Worm (Caenorhabditis elegans): ENCODE results near the gene srh-204.
"Not testable (repeated sequence)": the region's sequence is repeated elsewhere in the genome, so short reads cannot be mapped to it uniquely, and the experiment has no call there.

srh-204 gene

DNA sequence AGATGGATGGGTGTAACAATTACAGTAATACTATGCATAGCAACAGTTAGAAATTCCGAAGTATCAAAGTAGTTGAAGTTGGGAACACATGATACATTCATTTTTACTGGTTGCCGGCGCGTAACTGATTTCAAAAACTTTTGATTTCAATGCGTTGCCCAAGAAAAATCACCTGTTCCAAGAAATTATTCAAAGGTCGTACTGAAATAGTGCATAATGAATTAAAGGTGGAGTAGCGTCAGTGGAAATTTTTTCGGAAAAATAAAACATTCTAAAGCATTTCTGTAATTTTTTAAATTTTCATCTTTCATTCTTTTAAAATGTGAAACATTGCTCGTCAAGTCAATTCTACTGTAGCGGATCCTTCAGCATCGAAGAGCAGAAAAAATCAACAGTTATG lies at the start of gene srh-204:
TSS of gene srh-204 (minus strand) at position 101 of the 400 bp plus-strand sequence.
- TF ChIP-seq elt-2 (tag; optimal IDR thresholded peaks at IDR 0.05), result no peak
- TF ChIP-seq nhr-25 (tag; optimal IDR thresholded peaks at IDR 0.05), result no peak
- no peak for TF ChIP-seq sea-2 (GFP tag; optimal IDR thresholded peaks at IDR 0.05)
- no peak for TF ChIP-seq skn-1 (tag; optimal IDR thresholded peaks at IDR 0.05)
- no peak for TF ChIP-seq ceh-28 (tag; optimal IDR thresholded peaks at IDR 0.05)
- no peak for TF ChIP-seq nhr-11 (tag; optimal IDR thresholded peaks at IDR 0.05)
- TF ChIP-seq egl-27 (tag; optimal IDR thresholded peaks at IDR 0.05), result no peak

DNA sequence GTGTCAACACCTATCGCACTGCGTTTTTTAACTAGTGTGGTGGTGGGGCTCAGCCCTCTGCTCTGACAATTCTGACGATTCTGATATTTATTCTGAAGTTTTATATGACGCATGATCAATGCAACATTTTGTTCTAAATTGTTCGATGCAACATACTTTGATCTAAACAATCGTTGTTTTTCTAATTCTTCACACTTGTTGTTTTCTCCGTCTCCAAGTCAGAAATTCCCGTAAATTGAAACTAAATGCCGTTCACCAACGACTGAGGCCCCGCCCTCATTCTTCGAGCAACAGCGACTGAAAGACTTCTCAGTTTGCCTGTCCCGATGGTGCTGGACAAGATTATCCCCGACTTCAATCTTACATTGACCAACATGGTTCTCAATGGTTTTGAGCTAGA lies 44.5 kb upstream of the srh-204 start, which contains the start of gene srt-19:
TSS of gene srt-19 (plus strand) at position 301 of the 400 bp plus-strand sequence.
- TF ChIP-seq lin-15B, hmg-11, ceh-16 (tag; optimal IDR thresholded peaks at IDR 0.05): not testable (repeated sequence)

DNA sequence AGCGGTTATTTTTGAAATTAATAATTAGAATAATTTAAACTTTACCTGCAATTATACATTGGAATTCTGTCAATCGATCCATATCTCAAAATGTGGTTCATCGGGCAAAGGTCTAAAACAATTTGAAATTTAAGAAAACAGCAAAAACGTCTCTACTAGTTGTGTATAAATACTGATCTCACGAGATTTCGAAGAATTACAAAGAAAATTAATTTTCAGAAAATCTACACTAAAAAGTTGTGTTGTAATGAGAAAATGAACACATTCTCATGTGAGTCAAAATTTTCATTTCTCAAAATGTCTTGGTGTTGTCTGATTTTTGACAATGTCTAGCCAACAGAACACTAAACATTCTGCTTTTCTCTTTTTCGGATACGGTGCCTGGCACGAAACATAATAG lies 41.5 kb upstream of the srh-204 start, which contains the start of gene srt-37:
TSS of gene srt-37 (minus strand) at position 101 of the 400 bp plus-strand sequence.
- not testable (repeated sequence) for TF ChIP-seq mml-1, eor-1, ceh-28 (tag; optimal IDR thresholded peaks at IDR 0.05)

DNA sequence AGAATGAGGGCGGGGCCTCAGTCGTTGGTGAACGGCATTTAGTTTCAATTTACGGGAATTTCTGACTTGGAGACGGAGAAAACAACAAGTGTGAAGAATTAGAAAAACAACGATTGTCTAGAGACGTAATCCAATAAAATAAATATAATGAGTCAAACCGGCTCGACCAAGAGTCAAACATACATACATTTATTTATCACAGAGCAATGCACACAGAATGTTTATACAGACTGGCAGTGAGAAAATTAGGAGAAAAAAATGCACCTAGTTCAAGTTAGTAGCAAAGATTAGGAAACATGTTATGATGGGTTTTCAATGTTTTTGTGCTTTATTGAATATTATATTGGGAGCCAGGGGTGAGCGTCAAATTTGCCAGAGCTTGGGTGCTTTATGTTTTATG lies 38.5 kb upstream of the srh-204 start, which contains the start of gene srt-20:
TSS of gene srt-20 (minus strand) at position 101 of the 400 bp plus-strand sequence.
- TF ChIP-seq nhr-76, ztf-4, pha-4 (tag; optimal IDR thresholded peaks at IDR 0.05): not testable (repeated sequence)

DNA sequence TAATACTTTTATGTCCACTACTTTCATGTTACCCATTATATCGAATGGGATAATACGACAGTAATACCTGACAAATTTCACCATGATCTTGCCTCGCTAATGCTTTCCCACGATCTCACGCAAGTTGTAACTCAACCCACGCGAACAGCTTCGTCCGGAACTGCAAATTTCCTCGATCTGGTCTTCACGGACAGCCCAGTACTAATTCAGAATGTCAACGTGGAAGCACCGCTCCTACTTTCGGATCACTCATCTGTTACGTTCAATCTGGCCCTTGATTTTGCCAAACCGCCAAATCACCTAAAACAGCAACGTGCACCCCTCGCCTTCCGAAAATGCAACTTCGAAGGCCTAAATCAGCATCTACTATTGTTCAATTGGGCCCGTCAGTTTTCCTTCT lies 33.2 kb upstream of the srh-204 start:
- TF ChIP-seq unc-62 (GFP tag; optimal IDR thresholded peaks at IDR 0.05), result no peak
- TF ChIP-seq ama-1 (optimal IDR thresholded peaks at IDR 0.05), result no peak
- TF ChIP-seq fos-1 (tag; optimal IDR thresholded peaks at IDR 0.05), result no peak
- no peak for TF ChIP-seq nhr-25 (tag; optimal IDR thresholded peaks at IDR 0.05)
- no peak for TF ChIP-seq lin-15B (tag; optimal IDR thresholded peaks at IDR 0.05)
- no peak for TF ChIP-seq fkh-2 (tag; optimal IDR thresholded peaks at IDR 0.05)
- no peak for TF ChIP-seq ZK546.5 (tag; optimal IDR thresholded peaks at IDR 0.05)
- no peak for TF ChIP-seq hmg-11 (tag; optimal IDR thresholded peaks at IDR 0.05)
- no peak for TF ChIP-seq fkh-10 (GFP tag; optimal IDR thresholded peaks at IDR 0.05)
- no peak for TF ChIP-seq elt-3 (tag; optimal IDR thresholded peaks at IDR 0.05)
- TF ChIP-seq eor-1 (tag; optimal IDR thresholded peaks at IDR 0.05), result no peak
- no peak for TF ChIP-seq pha-4 (tag; optimal IDR thresholded peaks at IDR 0.05)
- TF ChIP-seq jun-1 (tag; optimal IDR thresholded peaks at IDR 0.05), result no peak
- TF ChIP-seq nhr-76 (tag; optimal IDR thresholded peaks at IDR 0.05), result no peak
- TF ChIP-seq ceh-28 (tag; optimal IDR thresholded peaks at IDR 0.05), result no peak
- TF ChIP-seq ceh-82 (tag; optimal IDR thresholded peaks at IDR 0.05), result no peak
- TF ChIP-seq R02D3.7 (tag; optimal IDR thresholded peaks at IDR 0.05), result no peak
- no peak for TF ChIP-seq skn-1 (tag; optimal IDR thresholded peaks at IDR 0.05)

DNA sequence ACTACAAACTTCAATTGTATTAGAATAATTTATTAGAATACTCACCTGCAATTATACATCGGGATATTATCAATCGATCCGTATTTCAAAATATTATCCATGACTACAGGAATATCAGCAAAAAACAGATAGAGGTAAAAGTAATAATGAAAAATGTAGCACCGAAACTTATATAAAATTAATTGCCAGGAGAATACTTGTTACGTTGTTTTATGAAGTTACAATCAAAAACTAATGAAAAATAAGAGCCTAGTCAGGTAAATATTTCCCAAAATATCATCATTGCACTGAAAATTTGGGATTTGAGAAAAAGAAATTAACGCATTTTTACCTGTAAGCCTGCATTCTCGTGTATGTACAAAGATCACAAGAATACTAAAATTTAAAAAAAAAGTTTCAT lies 31.1 kb upstream of the srh-204 start, which contains the start of gene srt-38:
TSS of gene srt-38 (minus strand) at position 101 of the 400 bp plus-strand sequence.
- TF ChIP-seq ztf-4, nhr-25, ZK546.5 (tag; optimal IDR thresholded peaks at IDR 0.05): not testable (repeated sequence)

DNA sequence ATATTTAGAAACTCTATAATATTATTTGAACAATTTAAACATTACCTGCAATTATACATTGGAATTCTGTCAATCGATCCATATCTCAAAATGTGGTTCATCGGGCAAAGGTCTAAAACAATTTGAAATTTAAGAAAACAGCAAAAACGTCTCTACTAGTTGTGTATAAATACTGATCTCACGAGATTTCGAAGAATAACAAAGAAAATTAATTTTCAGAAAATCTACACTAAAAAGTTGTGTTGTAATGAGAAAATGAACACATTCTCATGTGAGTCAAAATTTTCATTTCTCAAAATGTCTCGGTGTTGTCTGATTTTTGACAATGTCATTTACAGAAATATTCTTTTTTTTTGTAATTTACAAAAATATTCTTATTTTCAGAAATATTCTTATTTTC lies 28.0 kb upstream of the srh-204 start, which contains the start of gene srt-36:
TSS of gene srt-36 (minus strand) at position 101 of the 400 bp plus-strand sequence.
- TF ChIP-seq elt-2, elt-1, pqm-1 (tag; optimal IDR thresholded peaks at IDR 0.05): not testable (repeated sequence)

DNA sequence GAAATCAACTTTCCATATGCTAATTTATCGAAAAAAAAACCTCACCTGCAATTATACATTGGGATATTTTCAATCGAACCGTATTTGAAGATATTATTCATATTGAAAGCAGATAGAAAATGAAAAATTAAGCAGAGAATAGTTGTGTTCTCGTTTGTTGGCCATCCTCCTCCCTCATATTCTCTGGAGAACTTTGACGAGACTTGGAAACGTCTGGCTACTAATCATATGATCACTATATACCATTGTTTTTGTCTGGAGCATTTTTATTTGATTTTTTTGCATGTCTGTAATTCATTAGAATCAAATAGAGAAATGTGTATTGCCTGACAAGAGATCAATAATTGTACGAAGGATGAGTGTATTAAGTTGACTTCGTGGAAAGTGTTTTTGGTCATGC lies 24.3 kb upstream of the srh-204 start, which contains the start of gene srt-35:
TSS of gene srt-35 (minus strand) at position 101 of the 400 bp plus-strand sequence.
- no peak for TF ChIP-seq ztf-11 (tag; optimal IDR thresholded peaks at IDR 0.05)
- TF ChIP-seq pha-4 (tag; optimal IDR thresholded peaks at IDR 0.05), result no peak

Data from whole organism, L3 larva.